Worm (Caenorhabditis elegans): ENCODE results near the gene fbxb-112.
"Not testable (repeated sequence)": the region's sequence is repeated elsewhere in the genome, so short reads cannot be mapped to it uniquely, and the experiment has no call there.

fbxb-112 gene

ce11 chrII:3446647-3447046, 44.2 kb upstream of the fbxb-112 start, which contains the start of the genes C16C8.20 and gldi-6:
Gene C16C8.20 (plus strand): TSS chrII:3446947.
Gene gldi-6 (plus strand): TSS chrII:3446947.
- TF ChIP-seq pha-2 (tag; optimal IDR thresholded peaks at IDR 0.05) (no peak), sdc-2 (tag; optimal IDR thresholded peaks at IDR 0.05) (no peak), tbx-2 (tag; optimal IDR thresholded peaks at IDR 0.05) (no peak), mec-3 (tag; optimal IDR thresholded peaks at IDR 0.05; ENCODE audit: borderline replicate concordance) (no peak), hlh-15 (tag; optimal IDR thresholded peaks at IDR 0.05) (no peak)

- TF ChIP-seq pha-2 (tag; optimal IDR thresholded peaks at IDR 0.05) (no peak), ceh-30 (tag; optimal IDR thresholded peaks at IDR 0.05) (no peak), hlh-8 (tag; optimal IDR thresholded peaks at IDR 0.05) (no peak), tbx-2 (tag; optimal IDR thresholded peaks at IDR 0.05) (no peak), ceh-31 (tag; optimal IDR thresholded peaks at IDR 0.05) (no peak), madf-2 (tag; optimal IDR thresholded peaks at IDR 0.05) (no peak), elt-4 (tag; optimal IDR thresholded peaks at IDR 0.05) (no peak), hlh-13 (GFP tag; optimal IDR thresholded peaks at IDR 0.05) (no peak)
These were observed 43.0 kb upstream of the fbxb-112 start, which contains the start of gene C16C8.21 for ce11 chrII:3447906-3448305. Gene C16C8.21 (plus strand): TSS chrII:3448206.

ce11 chrII:3448776-3449280, 42.1 kb upstream of the fbxb-112 start, which contains the start of gene C16C8.25:
Gene C16C8.25 (plus strand): TSS chrII:3449230.
- TF ChIP-seq unc-3 (GFP tag; conservative IDR thresholded peaks at IDR 0.05) (no peak), unc-3 (tag; optimal IDR thresholded peaks at IDR 0.05) (no peak), fkh-6 (tag; optimal IDR thresholded peaks at IDR 0.05) (no peak), elt-4 (tag; optimal IDR thresholded peaks at IDR 0.05) (no peak), unc-55 (GFP tag; optimal IDR thresholded peaks at IDR 0.05) (no peak), hlh-13 (GFP tag; optimal IDR thresholded peaks at IDR 0.05) (no peak), ceh-34 (tag; optimal IDR thresholded peaks at IDR 0.05) (no peak)

- not testable (repeated sequence) for TF ChIP-seq ets-4, che-1, tbx-2 (tag; optimal IDR thresholded peaks at IDR 0.05)
These were observed 41.4 kb upstream of the fbxb-112 start, which contains the start of gene C16C8.14 for ce11 chrII:3449514-3449913. Gene C16C8.14 (plus strand): TSS chrII:3449814.

- TF ChIP-seq ceh-14 (tag; optimal IDR thresholded peaks at IDR 0.05) (no peak), fkh-10 (GFP tag; optimal IDR thresholded peaks at IDR 0.05) (no peak), hlh-15 (tag; optimal IDR thresholded peaks at IDR 0.05) (no peak), ceh-22 (tag; optimal IDR thresholded peaks at IDR 0.05) (no peak), ceh-6 (GFP tag; optimal IDR thresholded peaks at IDR 0.05) (no peak), elt-2 (tag; optimal IDR thresholded peaks at IDR 0.05) (no peak), mec-3 (tag; optimal IDR thresholded peaks at IDR 0.05; ENCODE audit: borderline replicate concordance) (no peak), ceh-31 (tag; optimal IDR thresholded peaks at IDR 0.05) (no peak), C38D4.7 (GFP tag; optimal IDR thresholded peaks at IDR 0.05) (no peak), ceh-48 (tag; optimal IDR thresholded peaks at IDR 0.05) (no peak), ceh-9 (tag; optimal IDR thresholded peaks at IDR 0.05) (no peak), npax-4 (tag; optimal IDR thresholded peaks at IDR 0.05) (no peak), sdc-2 (tag; optimal IDR thresholded peaks at IDR 0.05) (no peak), pros-1 (tag; optimal IDR thresholded peaks at IDR 0.05) (no peak), pha-2 (tag; optimal IDR thresholded peaks at IDR 0.05) (no peak), ceh-19 (GFP tag; optimal IDR thresholded peaks at IDR 0.05) (no peak), pax-1 (tag; optimal IDR thresholded peaks at IDR 0.05) (no peak), lim-6 (tag; optimal IDR thresholded peaks at IDR 0.05) (no peak), Y22D7AL.16 (tag; optimal IDR thresholded peaks at IDR 0.05) (no peak)
These were observed 38.5 kb upstream of the fbxb-112 start, which contains the start of gene C16C8.12 for ce11 chrII:3452421-3452820. Gene C16C8.12 (plus strand): TSS chrII:3452721.

- no peak for TF ChIP-seq ceh-31 (tag; optimal IDR thresholded peaks at IDR 0.05)
- TF ChIP-seq sox-2 (GFP tag; IDR thresholded peaks at IDR 0.05): no peak
- TF ChIP-seq tbx-7 (tag; optimal IDR thresholded peaks at IDR 0.05): no peak
- no peak for TF ChIP-seq ceh-18 (tag; optimal IDR thresholded peaks at IDR 0.05)
- TF ChIP-seq sdc-2 (tag; optimal IDR thresholded peaks at IDR 0.05): no peak
- TF ChIP-seq hlh-6 (tag; optimal IDR thresholded peaks at IDR 0.05): no peak
- no peak for TF ChIP-seq lim-6 (tag; optimal IDR thresholded peaks at IDR 0.05)
These were observed 37.4 kb upstream of the fbxb-112 start, which contains the start of gene C16C8.11 for ce11 chrII:3453521-3453920. Gene C16C8.11 (plus strand): TSS chrII:3453708.
